Fruit fly (Drosophila melanogaster): ENCODE measurements around the gene dop.

Gene dop

dm6 chr3L:15531423-15532325 is 34.1 kb upstream of the dop start, which contains the start of gene CG43248:
Gene CG43248 (minus strand): TSS chr3L:15531473.
- TF ChIP-seq HLH106 (tag; optimal IDR thresholded peaks at IDR 0.05): no peak
- no peak for TF ChIP-seq usp (GFP tag; optimal IDR thresholded peaks at IDR 0.05)
- no peak for TF ChIP-seq ey (GFP tag; optimal IDR thresholded peaks at IDR 0.05)
- no peak for TF ChIP-seq N (GFP tag; optimal IDR thresholded peaks at IDR 0.05)
- TF ChIP-seq pan (optimal IDR thresholded peaks at IDR 0.05): no peak

dm6 chr3L:15532368-15533030 is 33.3 kb upstream of the dop start:
- TF ChIP-seq OdsH (GFP tag; optimal IDR thresholded peaks at IDR 0.05) (no peak), rgr (GFP tag; optimal IDR thresholded peaks at IDR 0.05) (peak; percentile 23), lola (GFP tag; optimal IDR thresholded peaks at IDR 0.05) (no peak), Abd-B (GFP tag; optimal IDR thresholded peaks at IDR 0.05) (no peak), Sp1 (GFP tag; optimal IDR thresholded peaks at IDR 0.05) (peak; percentile 26), Hr78 (GFP tag; optimal IDR thresholded peaks at IDR 0.05) (no peak), psq (GFP tag; optimal IDR thresholded peaks at IDR 0.05) (peak; percentile 21), dsf (GFP tag; optimal IDR thresholded peaks at IDR 0.05; ENCODE audit: borderline replicate concordance) (no peak), CG9705 (GFP tag; optimal IDR thresholded peaks at IDR 0.05) (no peak), HLH106 (tag; optimal IDR thresholded peaks at IDR 0.05) (peak; percentile 71), Dfd (GFP tag; optimal IDR thresholded peaks at IDR 0.05) (no peak), tai (GFP tag; optimal IDR thresholded peaks at IDR 0.05) (peak; percentile 42), N (GFP tag; optimal IDR thresholded peaks at IDR 0.05) (no peak), foxo (GFP tag; optimal IDR thresholded peaks at IDR 0.05) (peak in 1 of 2 experiments; percentile 53), ey (GFP tag; optimal IDR thresholded peaks at IDR 0.05) (peak; percentile 36), brk (GFP tag; optimal IDR thresholded peaks at IDR 0.05) (peak; percentile 5), sv (GFP tag; optimal IDR thresholded peaks at IDR 0.05) (no peak), GATAd (GFP tag; optimal IDR thresholded peaks at IDR 0.05) (no peak), woc (GFP tag; optimal IDR thresholded peaks at IDR 0.05) (peak; percentile 37), Rel (GFP tag; optimal IDR thresholded peaks at IDR 0.05) (peak; percentile 90), Rel (tag; optimal IDR thresholded peaks at IDR 0.05) (peak; percentile 97), usp (GFP tag; optimal IDR thresholded peaks at IDR 0.05) (no peak), sage (GFP tag; optimal IDR thresholded peaks at IDR 0.05) (peak; percentile 68), CG32264 (GFP tag; optimal IDR thresholded peaks at IDR 0.05) (peak; percentile 13), Myc (optimal IDR thresholded peaks at IDR 0.05) (no peak), fru (GFP tag; optimal IDR thresholded peaks at IDR 0.05) (peak; percentile 62), Hnf4 (GFP tag; optimal IDR thresholded peaks at IDR 0.05) (no peak), dl (GFP tag; optimal IDR thresholded peaks at IDR 0.05; ENCODE audit: insufficient read depth in 1 of 2, partially characterized antibody in 2 of 2) (peak; percentile 58 to 72), pan (optimal IDR thresholded peaks at IDR 0.05) (no peak), CrebA (GFP tag; optimal IDR thresholded peaks at IDR 0.05; ENCODE audit: borderline replicate concordance) (peak; percentile 63), br (GFP tag; optimal IDR thresholded peaks at IDR 0.05) (peak; percentile 21), Vsx2 (GFP tag; optimal IDR thresholded peaks at IDR 0.05; ENCODE audit: partially characterized antibody) (no peak), Dif (GFP tag; optimal IDR thresholded peaks at IDR 0.05; ENCODE audit: partially characterized antibody) (peak; percentile 89), Mio (GFP tag; optimal IDR thresholded peaks at IDR 0.05) (no peak), dmrt93B (GFP tag; optimal IDR thresholded peaks at IDR 0.05) (peak; percentile 67), jim (GFP tag; optimal IDR thresholded peaks at IDR 0.05) (no peak), Hr83 (GFP tag; optimal IDR thresholded peaks at IDR 0.05; ENCODE audit: poor library complexity, severe bottlenecking) (peak; percentile 28), Jra (GFP tag; optimal IDR thresholded peaks at IDR 0.05) (peak; percentile 25), h (GFP tag; optimal IDR thresholded peaks at IDR 0.05) (peak; percentile 55)
